Fruit fly (Drosophila melanogaster): ENCODE measurements around the gene salr.

The salr gene

dm6 chr2L:11358448-11359099, at the start of gene salr:
Gene salr (plus strand): TSS chr2L:11358873.
- peak; percentile 81 for TF ChIP-seq CG17801 (GFP tag; optimal IDR thresholded peaks at IDR 0.05; ENCODE audit: partially characterized antibody)

dm6 chr2L:11309806-11310205, 48.9 kb upstream of the salr start:
- no peak for TF ChIP-seq CG17801 (GFP tag; optimal IDR thresholded peaks at IDR 0.05; ENCODE audit: partially characterized antibody)

DNA sequence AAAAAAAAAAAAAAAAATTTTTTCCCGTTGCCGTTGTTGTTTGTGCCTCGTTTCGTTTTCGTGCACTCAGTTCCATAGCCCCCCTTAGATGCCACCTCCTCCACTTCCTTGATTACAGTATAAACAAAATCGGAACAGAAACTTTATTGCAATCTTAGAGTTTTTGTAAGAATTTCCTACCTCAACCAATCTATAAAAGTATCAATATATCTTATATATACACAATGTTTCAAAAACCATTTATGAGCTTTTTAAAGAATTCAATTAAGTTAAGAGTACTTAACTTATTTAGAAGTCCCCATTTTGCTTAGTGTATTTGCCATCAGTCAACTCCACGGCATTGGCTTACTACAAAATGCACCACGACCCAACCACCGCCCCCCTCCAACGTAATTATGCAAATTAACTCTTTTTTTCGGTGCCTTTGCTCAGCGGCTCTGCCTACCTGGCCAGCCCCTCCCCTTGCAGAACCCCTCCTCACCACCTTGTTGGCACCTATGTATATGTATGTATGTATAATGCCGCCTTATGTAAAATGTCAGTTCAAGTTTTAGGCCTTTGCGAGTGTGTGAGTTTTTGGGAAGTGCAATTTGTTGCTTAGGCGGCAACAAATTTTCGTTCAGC, 40.9 kb upstream of the salr start:
- TF ChIP-seq CG17801 (GFP tag; optimal IDR thresholded peaks at IDR 0.05; ENCODE audit: partially characterized antibody), result no peak

DNA sequence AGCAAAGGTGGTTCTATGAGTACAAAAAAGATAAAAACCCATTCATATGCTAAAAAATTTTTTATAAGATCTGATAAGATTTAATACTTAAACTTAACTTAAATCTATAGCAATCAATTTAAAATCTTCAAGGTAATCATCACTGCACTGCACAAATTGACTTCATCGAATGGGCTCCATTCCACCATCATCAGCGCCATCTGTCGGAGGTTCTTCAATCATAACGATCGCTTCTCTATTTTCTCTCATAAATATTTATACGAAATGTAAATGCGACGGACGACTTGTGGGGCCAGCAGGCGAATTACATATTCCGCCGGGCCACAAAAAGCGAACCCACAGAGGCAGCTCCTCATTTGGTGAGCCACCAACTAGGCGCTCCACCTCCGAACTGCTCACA, 40.2 kb upstream of the salr start:
- TF ChIP-seq CG17801 (GFP tag; optimal IDR thresholded peaks at IDR 0.05; ENCODE audit: partially characterized antibody), result no peak

DNA sequence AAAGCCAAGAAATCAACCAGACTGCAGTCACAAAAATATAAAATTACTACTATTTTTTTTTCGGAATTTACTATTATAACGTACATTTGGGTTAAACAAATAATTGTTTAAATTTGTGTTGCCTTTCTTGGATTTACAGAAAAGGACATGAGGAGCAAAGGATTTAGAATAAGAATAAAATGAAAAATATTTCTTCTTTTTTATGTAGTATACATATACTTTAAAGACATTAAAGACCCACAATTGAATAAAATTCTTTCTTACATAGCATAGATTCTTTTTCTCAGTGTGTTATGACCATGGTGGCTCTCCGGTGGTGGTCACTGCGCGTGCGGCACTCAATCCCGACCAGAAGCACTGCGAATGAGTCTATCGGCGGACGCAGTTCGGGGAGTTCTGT, 39.5 kb upstream of the salr start:
- TF ChIP-seq CG17801 (GFP tag; optimal IDR thresholded peaks at IDR 0.05; ENCODE audit: partially characterized antibody), result no peak

- TF ChIP-seq CG17801 (GFP tag; optimal IDR thresholded peaks at IDR 0.05; ENCODE audit: partially characterized antibody), result no peak
These were observed 36.6 kb upstream of the salr start for dm6 chr2L:11322115-11322514.

- TF ChIP-seq CG17801 (GFP tag; optimal IDR thresholded peaks at IDR 0.05; ENCODE audit: partially characterized antibody), result no peak
These were observed 35.9 kb upstream of the salr start for dm6 chr2L:11322800-11323199.

DNA sequence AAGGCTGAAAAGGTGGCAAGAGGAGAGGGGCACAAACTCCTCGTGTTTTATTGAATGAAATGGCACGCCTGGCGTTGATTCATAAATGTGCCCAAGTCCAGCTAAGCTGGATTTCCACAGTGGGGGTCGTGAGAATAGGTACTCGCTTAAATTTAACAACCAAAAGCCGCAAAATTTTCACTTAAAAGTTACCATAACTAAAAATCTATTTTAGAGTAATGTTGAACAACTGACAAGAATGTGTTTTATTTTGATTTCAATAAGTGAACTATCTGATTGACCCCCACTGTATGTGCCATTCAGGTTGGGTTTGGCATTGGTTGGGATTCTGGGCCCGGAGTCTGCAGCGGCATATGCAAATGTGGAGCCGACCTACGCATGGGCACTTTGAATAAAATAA, 34.8 kb upstream of the salr start:
- TF ChIP-seq CG17801 (GFP tag; optimal IDR thresholded peaks at IDR 0.05; ENCODE audit: partially characterized antibody), result no peak

dm6 chr2L:11326373-11326772, 32.3 kb upstream of the salr start:
- no peak for TF ChIP-seq CG17801 (GFP tag; optimal IDR thresholded peaks at IDR 0.05; ENCODE audit: partially characterized antibody)

dm6 chr2L:11328357-11328756, 30.3 kb upstream of the salr start:
- no peak for TF ChIP-seq CG17801 (GFP tag; optimal IDR thresholded peaks at IDR 0.05; ENCODE audit: partially characterized antibody)

DNA sequence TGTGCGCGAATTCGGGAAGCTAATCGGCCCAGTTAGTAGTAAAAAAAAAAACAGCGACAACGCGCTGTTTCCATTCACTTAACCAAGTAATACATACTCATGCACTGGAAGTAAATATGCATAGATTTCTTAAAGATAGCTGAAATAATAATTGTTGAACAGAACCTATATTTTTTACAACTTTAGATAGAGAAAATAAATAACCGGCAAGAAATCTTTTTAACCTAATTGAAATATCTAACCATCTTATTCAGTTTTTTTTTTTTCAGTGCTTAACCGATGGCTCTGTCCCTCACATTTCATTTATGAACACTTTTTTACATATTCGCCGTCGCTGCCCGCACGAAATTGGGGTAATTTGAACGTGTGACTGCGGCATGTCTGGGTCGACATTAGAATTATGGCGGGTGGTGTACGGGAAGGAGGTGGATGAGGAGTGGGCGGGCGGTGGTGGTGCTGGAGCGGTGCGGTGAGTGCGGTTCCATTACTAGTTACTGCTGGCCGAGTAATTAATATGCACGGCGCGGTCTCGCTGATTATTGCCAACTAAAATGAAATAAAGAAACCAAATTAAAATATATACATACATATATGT, 26.9 kb upstream of the salr start:
- TF ChIP-seq CG17801 (GFP tag; optimal IDR thresholded peaks at IDR 0.05; ENCODE audit: partially characterized antibody), result no peak

DNA sequence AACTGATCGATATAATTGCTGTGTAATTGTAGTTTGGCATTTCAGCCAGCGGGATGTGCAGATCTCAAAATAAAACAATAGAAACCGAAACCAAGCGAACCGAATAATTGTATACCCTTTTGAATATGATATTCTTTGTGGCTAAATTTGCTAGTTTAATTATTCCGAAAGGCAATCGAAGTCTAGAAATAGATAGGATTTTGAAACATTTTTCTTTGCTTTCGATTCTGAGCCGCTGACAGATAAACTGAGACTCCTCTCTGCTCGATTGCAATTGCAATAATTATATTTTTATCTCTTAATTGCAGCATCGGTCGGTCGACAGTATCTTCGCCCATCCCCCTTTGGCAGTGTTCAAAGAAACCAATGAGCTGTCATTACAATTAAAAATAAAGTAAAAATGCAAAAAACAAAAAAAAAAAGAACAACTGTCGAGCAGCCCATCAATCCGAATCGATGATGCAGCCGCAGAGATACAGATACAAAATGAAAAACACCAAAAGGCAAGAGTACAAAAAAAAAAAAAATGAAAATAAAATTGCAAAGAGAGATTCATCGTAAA, 25.6 kb upstream of the salr start:
- TF ChIP-seq CG17801 (GFP tag; optimal IDR thresholded peaks at IDR 0.05; ENCODE audit: partially characterized antibody), result no peak

DNA sequence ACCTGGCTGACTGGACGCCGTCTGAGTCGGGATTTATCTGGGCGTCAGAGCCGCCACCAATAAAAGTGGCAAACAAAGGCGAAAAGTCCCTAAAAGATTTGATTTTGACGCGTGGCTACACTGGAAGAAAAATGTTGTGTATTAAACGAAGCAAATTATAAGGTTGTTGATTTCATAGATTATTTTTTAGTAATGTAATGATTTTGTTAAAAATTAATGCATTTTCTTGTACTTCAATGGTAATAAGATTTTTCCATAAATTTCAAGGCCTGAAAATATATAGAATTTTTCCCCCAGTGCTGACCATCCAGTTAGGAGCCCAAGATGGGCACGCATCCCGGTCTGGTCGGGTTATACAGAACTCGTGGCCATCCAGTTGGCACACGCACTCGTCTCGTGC, 20.5 kb upstream of the salr start:
- no peak for TF ChIP-seq CG17801 (GFP tag; optimal IDR thresholded peaks at IDR 0.05; ENCODE audit: partially characterized antibody)

- TF ChIP-seq CG17801 (GFP tag; optimal IDR thresholded peaks at IDR 0.05; ENCODE audit: partially characterized antibody), result peak; percentile 9
These were observed 17.7 kb upstream of the salr start for dm6 chr2L:11340938-11341337.

- TF ChIP-seq CG17801 (GFP tag; optimal IDR thresholded peaks at IDR 0.05; ENCODE audit: partially characterized antibody), result no peak
These were observed 15.5 kb upstream of the salr start, which contains the start of gene CG14926 for dm6 chr2L:11343218-11343617. Gene CG14926 (minus strand): TSS chr2L:11343318.

DNA sequence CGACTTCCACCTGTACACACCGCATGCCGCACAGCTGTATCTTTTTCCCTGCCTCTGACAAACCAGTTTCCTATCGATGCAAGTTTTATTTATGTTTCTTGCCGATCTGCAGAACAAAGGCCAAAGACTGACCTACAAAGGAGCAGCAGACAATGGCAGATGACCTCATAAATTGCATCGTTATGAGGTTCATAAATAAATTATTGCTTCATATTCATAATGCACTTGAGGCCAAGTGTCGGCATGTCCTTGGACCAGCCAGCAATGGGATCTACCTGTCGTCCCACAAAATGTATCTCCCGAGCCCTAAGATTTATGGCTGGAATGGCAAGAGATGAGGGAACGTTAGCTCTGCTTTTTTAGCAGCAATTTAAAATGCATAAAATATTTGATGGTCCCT, 14.7 kb upstream of the salr start:
- no peak for TF ChIP-seq CG17801 (GFP tag; optimal IDR thresholded peaks at IDR 0.05; ENCODE audit: partially characterized antibody)

All from ovary, adult (tissue).